Worm (Caenorhabditis elegans) whole organism, L3 larva: Measurements from ENCODE around the gene com-1.

ENCODE experiments used
- R02D3.7 ChIP-seq: fragments of 150-350 bp; optimal IDR thresholded peaks from 2 replicates; lab custom pipeline; 2014; ENCODE audit warnings: missing biosample characterization, missing genetic modification characterization
- ZK546.5 ChIP-seq: sonication (generic microtip); optimal IDR thresholded peaks from 2 replicates; lab custom pipeline; 2017; ENCODE audit warnings: missing biosample characterization, missing genetic modification characterization
- aly-2 ChIP-seq: fragments of 150-350 bp; optimal IDR thresholded peaks from 2 replicates; lab custom pipeline; 2014; ENCODE audit warnings: missing biosample characterization, missing genetic modification characterization
- ceh-16 ChIP-seq: sonication (generic microtip); optimal IDR thresholded peaks from 2 replicates; lab custom pipeline; 2017; ENCODE audit warnings: missing biosample characterization, missing genetic modification characterization
- ceh-28 ChIP-seq: fragments of 150-350 bp; optimal IDR thresholded peaks from 2 replicates; lab custom pipeline; 2014; ENCODE audit warnings: missing biosample characterization, missing genetic modification reagents, missing genetic modification characterization
- egl-27 ChIP-seq: sonication (generic microtip); optimal IDR thresholded peaks from 4 replicates; lab custom pipeline; 2017; ENCODE audit warnings: missing biosample characterization, missing genetic modification reagents, missing genetic modification characterization
- egl-5 ChIP-seq: fragments of 150-350 bp; optimal IDR thresholded peaks from 2 replicates; lab custom pipeline; 2017; ENCODE audit warnings: missing biosample characterization, missing genetic modification reagents, missing genetic modification characterization, inconsistent platforms
- elt-1 ChIP-seq: fragments of 150-350 bp; optimal IDR thresholded peaks from 2 replicates; lab custom pipeline; 2014; ENCODE audit warnings: missing biosample characterization, missing genetic modification characterization
- elt-2 ChIP-seq: sonication (generic microtip); optimal IDR thresholded peaks from 2 replicates; lab custom pipeline; 2016; ENCODE audit warnings: missing genetic modification reagents, mild to moderate bottlenecking, missing genetic modification characterization, missing compliant biosample characterization
- elt-3 ChIP-seq, 3 experiments: fragments of 150-350 bp in 1 of 3; sonication (generic microtip) in 2 of 3; optimal IDR thresholded peaks; 2 replicates in 2 of 3; 4 replicates in 1 of 3; lab custom pipeline; 2014 to 2017; ENCODE audit warnings: missing biosample characterization in 3 of 3, missing genetic modification characterization in 3 of 3
- eor-1 ChIP-seq, 2 experiments: fragments of 150-350 bp; optimal IDR thresholded peaks; 2 replicates each; lab custom pipeline; 2014 to 2018; ENCODE audit warnings: missing biosample characterization in 2 of 2, missing genetic modification characterization in 2 of 2
- fkh-2 ChIP-seq: fragments of 150-350 bp; optimal IDR thresholded peaks from 2 replicates; lab custom pipeline; 2014; ENCODE audit warnings: missing biosample characterization, missing genetic modification reagents, missing genetic modification characterization
- fos-1 ChIP-seq: fragments of 150-350 bp; optimal IDR thresholded peaks from 2 replicates; lab custom pipeline; 2014; ENCODE audit warnings: missing biosample characterization, missing genetic modification characterization
- hmg-11 ChIP-seq: sonication (generic microtip); optimal IDR thresholded peaks from 2 replicates; lab custom pipeline; 2016; ENCODE audit warnings: missing genetic modification characterization, missing compliant biosample characterization
- lin-15B ChIP-seq: fragments of 150-350 bp; optimal IDR thresholded peaks from 2 replicates; lab custom pipeline; 2014; ENCODE audit warnings: missing biosample characterization, missing genetic modification characterization
- lin-39 ChIP-seq: fragments of 150-350 bp; optimal IDR thresholded peaks from 2 replicates; lab custom pipeline; 2018; ENCODE audit warnings: missing biosample characterization, missing genetic modification reagents, missing genetic modification characterization
- mml-1 ChIP-seq: fragments of 150-350 bp; sonication (generic microtip); optimal IDR thresholded peaks from 3 replicates; lab custom pipeline; 2014; ENCODE audit warnings: missing biosample characterization, missing genetic modification characterization
- nfya-1 ChIP-seq: sonication (generic microtip); optimal IDR thresholded peaks from 2 replicates; lab custom pipeline; 2017; ENCODE audit warnings: missing genetic modification characterization, mild to moderate bottlenecking, missing compliant biosample characterization, antibody characterized with exemption, moderate library complexity; ENCODE audit not compliant: insufficient read depth
- nhr-11 ChIP-seq: fragments of 150-350 bp; optimal IDR thresholded peaks from 2 replicates; lab custom pipeline; 2014; ENCODE audit warnings: missing biosample characterization, missing genetic modification characterization
- nhr-12 ChIP-seq: fragments of 150-350 bp; optimal IDR thresholded peaks from 2 replicates; lab custom pipeline; 2014; ENCODE audit warnings: missing biosample characterization, missing genetic modification characterization
- nhr-237 ChIP-seq: fragments of 150-350 bp; optimal IDR thresholded peaks from 2 replicates; lab custom pipeline; 2014; ENCODE audit warnings: missing biosample characterization, missing genetic modification characterization
- nhr-28 ChIP-seq: fragments of 150-350 bp; optimal IDR thresholded peaks from 2 replicates; lab custom pipeline; 2014; ENCODE audit warnings: missing biosample characterization, missing genetic modification characterization
- nhr-43 ChIP-seq: sonication (generic microtip); optimal IDR thresholded peaks from 2 replicates; lab custom pipeline; 2016; ENCODE audit warnings: mild to moderate bottlenecking, missing genetic modification characterization, missing compliant biosample characterization; ENCODE audit not compliant: poor library complexity, severe bottlenecking
- nhr-67 ChIP-seq: fragments of 150-350 bp; optimal IDR thresholded peaks from 2 replicates; lab custom pipeline; 2014; ENCODE audit warnings: missing biosample characterization, missing genetic modification characterization
- pha-4 ChIP-seq: fragments of 150-350 bp; optimal IDR thresholded peaks from 2 replicates; lab custom pipeline; 2014; ENCODE audit warnings: missing biosample characterization, missing genetic modification reagents, missing genetic modification characterization
- pqm-1 ChIP-seq: fragments of 150-350 bp; optimal IDR thresholded peaks from 2 replicates; lab custom pipeline; 2017; ENCODE audit warnings: missing biosample characterization, missing genetic modification characterization, inconsistent platforms
- sea-2 ChIP-seq: fragments of 150-350 bp; sonication (generic microtip); optimal IDR thresholded peaks from 4 replicates; lab custom pipeline; 2014; ENCODE audit warnings: missing biosample characterization, missing genetic modification reagents, missing genetic modification characterization
- skn-1 ChIP-seq: fragments of 150-350 bp; optimal IDR thresholded peaks from 2 replicates; lab custom pipeline; 2014; ENCODE audit warnings: missing biosample characterization, missing genetic modification characterization
- tbx-2 ChIP-seq: sonication (generic microtip); optimal IDR thresholded peaks from 2 replicates; lab custom pipeline; 2016; ENCODE audit warnings: mild to moderate bottlenecking, missing genetic modification characterization, missing compliant biosample characterization
- ztf-11 ChIP-seq: fragments of 150-350 bp; optimal IDR thresholded peaks from 2 replicates; lab custom pipeline; 2014; ENCODE audit warnings: missing biosample characterization, missing genetic modification characterization
- ztf-4 ChIP-seq: fragments of 150-350 bp; optimal IDR thresholded peaks from 2 replicates; lab custom pipeline; 2014; ENCODE audit warnings: missing biosample characterization, missing genetic modification characterization

The com-1 gene

DNA sequence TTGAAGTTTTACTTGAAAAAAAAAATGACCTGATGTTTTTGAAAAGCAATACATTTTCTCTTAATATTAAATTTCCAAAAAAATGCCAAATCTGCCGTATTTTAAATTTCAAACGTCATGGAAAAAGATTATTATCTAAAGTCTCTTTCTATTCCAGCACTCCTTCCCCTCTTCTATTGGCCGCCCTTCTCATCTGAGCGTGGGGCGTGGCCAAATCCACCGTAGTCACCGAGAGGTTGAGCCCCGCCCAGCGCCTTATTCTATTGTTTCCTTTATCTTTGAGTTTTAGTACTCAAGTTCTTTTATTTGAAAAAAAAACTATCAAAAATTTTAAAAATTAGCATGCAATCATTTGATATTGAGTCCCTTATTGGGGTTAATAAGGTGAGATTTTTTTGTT lies 23.9 kb downstream of the com-1 start, which contains the start of gene vab-7:
Gene vab-7 (plus strand): TSS at position 301 of the 400 bp plus-strand sequence.
- no peak for TF ChIP-seq sea-2 (GFP tag; lab: Kevin White, UChicago)
- TF ChIP-seq mml-1 (tag; lab: Kevin White, UChicago) = no peak
- peak; percentile 62 for TF ChIP-seq nfya-1 (tag; lab: Kevin White, UChicago)
- TF ChIP-seq skn-1 (tag; lab: Kevin White, UChicago) = no peak

DNA sequence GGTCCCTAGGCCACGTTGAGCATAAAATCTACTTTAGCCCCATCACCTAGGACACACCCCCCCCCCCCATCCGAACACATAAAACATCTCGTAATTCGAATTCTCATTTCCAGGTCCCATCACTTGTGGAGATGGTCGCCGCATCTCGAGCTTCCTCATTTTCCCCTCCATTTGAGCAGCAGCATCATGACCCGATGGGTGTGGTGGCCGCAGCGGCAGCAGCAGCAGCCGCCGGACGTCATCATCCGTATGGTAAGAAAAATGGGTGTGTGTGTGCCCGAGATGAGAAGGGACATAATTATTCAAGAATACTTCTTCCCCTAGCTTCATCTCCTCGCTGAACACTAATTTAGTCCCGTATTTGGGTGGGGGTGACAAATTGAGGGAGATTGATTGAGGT lies 25.3 kb downstream of the com-1 start:
- TF ChIP-seq nhr-237 (tag; lab: Kevin White, UChicago) (no peak), aly-2 (tag; lab: Kevin White, UChicago) (no peak), nhr-67 (tag; lab: Kevin White, UChicago) (no peak), lin-39 (no peak)
- TF ChIP-seq, all 47 proteins: peak for 0

DNA sequence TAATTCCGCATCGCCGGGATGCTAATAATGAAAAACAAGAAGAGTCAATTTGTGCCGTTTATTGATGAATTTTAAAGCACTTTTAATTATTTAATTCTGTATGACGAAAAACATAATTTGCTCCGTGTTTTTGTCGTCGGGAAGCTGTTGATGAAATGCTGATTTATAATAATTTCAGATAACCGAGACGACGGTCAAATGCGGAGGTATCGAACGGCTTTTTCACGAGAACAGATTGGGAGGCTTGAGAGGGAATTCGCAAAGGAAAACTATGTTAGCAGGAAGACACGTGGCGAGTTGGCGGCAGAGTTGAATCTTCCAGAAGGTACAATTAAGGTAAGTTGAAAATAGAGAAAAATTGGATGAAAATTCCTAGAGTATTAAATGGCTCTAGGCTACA lies 27.4 kb downstream of the com-1 start:
- TF ChIP-seq nhr-11 (tag; lab: Kevin White, UChicago) = no peak
- TF ChIP-seq tbx-2 = no peak
- no peak for TF ChIP-seq egl-27
- TF ChIP-seq nhr-12 = no peak

DNA sequence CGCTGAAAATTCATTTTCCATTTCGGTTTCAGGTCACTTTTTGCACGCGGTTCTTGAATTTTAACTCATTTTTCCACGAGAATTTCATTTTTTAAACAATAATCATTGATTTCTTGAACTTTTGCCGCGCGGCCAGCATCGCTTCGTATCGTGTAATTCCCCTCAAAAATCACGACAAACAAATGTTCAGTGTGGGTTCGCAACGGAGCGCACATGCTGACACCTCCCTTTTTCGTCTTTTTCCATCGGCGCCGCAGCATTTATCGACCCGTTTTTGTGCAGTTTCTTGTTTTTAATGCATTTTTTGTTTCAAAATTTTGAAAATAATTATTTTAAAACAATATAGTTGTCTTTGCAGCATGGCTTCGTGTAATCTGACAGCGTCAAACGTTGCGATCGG lies 34.7 kb downstream of the com-1 start, which contains the start of gene M142.5:
Gene M142.5 (plus strand): TSS at position 352 of the 400 bp plus-strand sequence.
- TF ChIP-seq nfya-1 (tag; lab: Kevin White, UChicago) = peak; percentile 18
- peak; percentile 73 for TF ChIP-seq lin-15B (tag; lab: Kevin White, UChicago)
- no peak for TF ChIP-seq fos-1 (tag; lab: Kevin White, UChicago)
- no peak for TF ChIP-seq skn-1 (tag; lab: Kevin White, UChicago)
- peak; percentile 27 for TF ChIP-seq lin-39

DNA sequence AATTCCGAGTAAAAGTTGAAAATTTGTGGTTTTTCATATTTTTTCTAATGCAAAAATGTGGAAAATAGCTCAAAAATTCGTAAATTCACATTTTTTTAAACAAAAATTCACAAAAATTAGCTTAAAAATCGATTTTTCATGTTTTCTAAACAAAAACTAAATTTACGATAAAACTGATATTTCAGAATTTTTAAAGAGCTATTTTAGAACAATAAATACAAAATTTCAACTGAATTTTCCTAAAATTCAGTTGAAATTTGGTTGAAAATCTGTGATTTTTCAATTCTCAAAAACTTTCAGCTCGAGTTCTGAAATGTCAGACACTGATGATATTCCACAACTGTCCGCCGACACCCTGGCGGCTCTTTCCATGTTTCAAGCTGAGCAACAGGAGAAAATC lies 37.2 kb downstream of the com-1 start, which contains the start of gene M142.8:
Gene M142.8 (plus strand): TSS at position 301 of the 400 bp plus-strand sequence.
- no peak for TF ChIP-seq ztf-11 (tag; lab: Kevin White, UChicago)
- TF ChIP-seq nhr-12 = no peak
- no peak for TF ChIP-seq elt-1 (tag; lab: Kevin White, UChicago)
- TF ChIP-seq sea-2 (GFP tag; lab: Kevin White, UChicago) = no peak
- TF ChIP-seq ceh-28 (tag; lab: Kevin White, UChicago) = no peak
- no peak for TF ChIP-seq pqm-1 (tag; lab: Kevin White, UChicago)
- no peak for TF ChIP-seq ceh-16 (tag; lab: Kevin White, UChicago)
- no peak for TF ChIP-seq mml-1 (tag; lab: Kevin White, UChicago)
- TF ChIP-seq R02D3.7 = no peak
- TF ChIP-seq elt-3 (tag; optimal IDR thresholded peaks at IDR 0.05; lab: Kevin White, UChicago) = no peak
- no peak for TF ChIP-seq pha-4

DNA sequence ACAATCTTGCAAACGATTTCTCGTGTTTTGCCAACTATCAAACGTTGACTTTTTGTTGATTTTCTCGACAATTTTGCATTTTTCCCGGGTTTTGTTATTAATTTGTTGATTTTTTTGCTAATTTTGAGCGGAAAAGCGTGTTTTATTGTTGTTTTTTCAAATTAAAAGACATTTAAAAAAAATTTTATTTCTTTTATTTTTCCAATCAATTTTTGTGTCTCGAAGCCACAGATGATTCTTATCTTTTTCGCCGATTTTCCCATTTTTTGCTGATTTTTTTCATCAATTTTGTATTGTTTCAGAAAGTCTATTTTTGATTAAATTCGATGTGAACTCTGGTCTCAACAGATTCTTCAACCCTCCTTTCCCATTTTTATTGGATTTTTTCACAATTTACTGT lies 39.8 kb downstream of the com-1 start, which contains the start of gene rle-1:
Gene rle-1 (plus strand): TSS at position 301 of the 400 bp plus-strand sequence.
- TF ChIP-seq fkh-2 (tag; lab: Kevin White, UChicago) = no peak
- no peak for TF ChIP-seq skn-1 (tag; lab: Kevin White, UChicago)
- TF ChIP-seq ceh-28 (tag; lab: Kevin White, UChicago) = no peak
- TF ChIP-seq nhr-28 = no peak
- no peak for TF ChIP-seq ztf-4 (tag; lab: Kevin White, UChicago)
- no peak for TF ChIP-seq lin-15B (tag; lab: Kevin White, UChicago)
- TF ChIP-seq mml-1 (tag; lab: Kevin White, UChicago) = no peak
- TF ChIP-seq ZK546.5 (tag; lab: Kevin White, UChicago) = no peak
- no peak for TF ChIP-seq R02D3.7
- TF ChIP-seq nhr-67 (tag; lab: Kevin White, UChicago) = no peak
- no peak for TF ChIP-seq eor-1 (tag; optimal IDR thresholded peaks at IDR 0.05; lab: Kevin White, UChicago)
- no peak for TF ChIP-seq elt-2 (tag; lab: Kevin White, UChicago)

DNA sequence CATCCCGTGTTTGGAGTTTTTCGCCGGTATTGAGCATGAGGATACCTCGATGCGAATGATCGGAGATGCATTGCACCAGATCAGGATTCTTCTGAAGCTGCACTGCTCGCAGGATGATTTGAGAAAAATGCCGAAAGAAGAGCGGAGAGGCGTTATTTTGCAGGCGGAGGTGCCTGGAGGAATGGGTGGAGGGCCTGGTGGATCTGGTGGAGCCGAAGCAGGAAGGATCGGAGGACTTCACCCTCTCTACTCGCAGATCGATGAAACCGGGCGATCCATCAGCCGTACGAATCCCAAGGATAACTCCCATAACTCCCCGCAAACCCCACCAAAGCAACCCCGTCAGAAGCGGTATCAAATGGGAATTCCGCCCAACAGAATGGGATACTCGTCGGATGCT lies 43.0 kb downstream of the com-1 start:
- TF ChIP-seq nfya-1 (tag; lab: Kevin White, UChicago) = no peak
- no peak for TF ChIP-seq nhr-12
- TF ChIP-seq nhr-43 = no peak
- TF ChIP-seq ceh-28 (tag; lab: Kevin White, UChicago) = no peak
- no peak for TF ChIP-seq egl-5
- no peak for TF ChIP-seq hmg-11
- no peak for TF ChIP-seq elt-2 (tag; lab: Kevin White, UChicago)
